Fruit fly (Drosophila melanogaster): Measurements from ENCODE around the gene r-l.

DNA sequence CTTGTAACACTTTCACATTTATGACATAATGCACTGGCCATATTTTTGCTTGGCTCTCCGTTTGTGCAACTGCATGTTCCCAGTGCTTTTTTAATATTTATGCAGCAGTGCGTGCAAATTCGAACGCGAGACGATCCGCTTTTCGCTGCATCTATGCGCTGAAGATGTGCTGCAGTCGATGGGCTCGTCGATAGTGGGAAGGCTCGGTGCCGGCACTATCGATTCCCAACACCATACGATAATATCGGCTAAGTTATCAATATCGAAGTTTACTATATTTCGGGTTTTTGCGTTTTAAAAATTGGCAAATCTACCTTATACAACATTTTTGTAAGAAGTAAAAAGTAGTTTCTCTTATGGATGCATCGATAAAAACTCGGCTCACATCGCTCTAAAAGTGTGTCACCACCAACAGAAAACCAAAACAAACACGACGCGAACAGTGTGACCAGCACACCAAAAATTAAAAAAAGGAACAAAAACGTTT is 24.6 kb upstream of the r-l start, which contains the start of gene RhoGAP93B:
- TF ChIP-seq Hr39 (GFP tag; optimal IDR thresholded peaks at IDR 0.05) (peak; percentile 82), Hr4 (GFP tag; optimal IDR thresholded peaks at IDR 0.05) (peak; percentile 90), Ets96B (tag; optimal IDR thresholded peaks at IDR 0.05) (peak; percentile 82), CG6854 (GFP tag; optimal IDR thresholded peaks at IDR 0.05) (peak; percentile 34), Eip93F (GFP tag; optimal IDR thresholded peaks at IDR 0.05) (no peak)

All from whole organism, prepupa.